Fruit fly (Drosophila melanogaster) whole organism, wandering third instar larva: ENCODE data around the gene CG7376.
A peak's percentile ranks its signal among the peaks of the same experiment; 100 is the strongest.

Experiments
- Abd-B ChIP-seq: fragments of >200 bp; optimal IDR thresholded peaks from 2 replicates; lab custom pipeline; 2017; ENCODE audit warnings: missing biosample characterization, missing genetic modification characterization
- CrebA ChIP-seq: fragments of 200-800 bp; sonication (Bioruptor generic); optimal IDR thresholded peaks from 2 replicates; lab custom pipeline; 2016; ENCODE audit warnings: missing biosample characterization, mild to moderate bottlenecking, missing genetic modification characterization, borderline replicate concordance
- Dfd ChIP-seq: fragments of >200 bp; optimal IDR thresholded peaks from 2 replicates; lab custom pipeline; 2017; ENCODE audit warnings: missing biosample characterization, missing genetic modification characterization
- Dif ChIP-seq: fragments of 200-275, 200-300 bp; sonication (Bioruptor generic); optimal IDR thresholded peaks from 2 replicates; lab custom pipeline; 2018; ENCODE audit warnings: missing biosample characterization, missing genetic modification characterization; ENCODE audit not compliant: partially characterized antibody
- GATAd ChIP-seq: sonication (Bioruptor generic); optimal IDR thresholded peaks from 2 replicates; lab custom pipeline; 2016; ENCODE audit warnings: missing biosample characterization, missing genetic modification characterization
- Hr78 ChIP-seq: fragments of >200 bp; optimal IDR thresholded peaks from 2 replicates; lab custom pipeline; 2017; ENCODE audit warnings: missing biosample characterization, missing genetic modification characterization
- Rel ChIP-seq, 2 experiments: fragments of 200-800 bp; sonication (Bioruptor generic) in 1 of 2; optimal IDR thresholded peaks; 2 replicates in 1 of 2; 3 replicates in 1 of 2; lab custom pipeline; 2016 to 2019; ENCODE audit warnings: mild to moderate bottlenecking in 2 of 2, missing biosample characterization in 2 of 2, missing genetic modification characterization in 2 of 2, moderate library complexity in 1 of 2
- pan ChIP-seq: fragments of >200 bp; optimal IDR thresholded peaks from 2 replicates; lab custom pipeline; 2017
- psq ChIP-seq: fragments of 200-800 bp; sonication (Bioruptor generic); optimal IDR thresholded peaks from 3 replicates; lab custom pipeline; 2017; ENCODE audit warnings: missing biosample characterization, mild to moderate bottlenecking, missing genetic modification characterization, moderate library complexity
- rgr ChIP-seq: fragments of 200-800 bp; sonication (Bioruptor generic); optimal IDR thresholded peaks from 3 replicates; lab custom pipeline; 2016; ENCODE audit warnings: missing biosample characterization, mild to moderate bottlenecking, missing genetic modification characterization
- sage ChIP-seq: fragments of 200-800 bp; sonication (Bioruptor generic); optimal IDR thresholded peaks from 2 replicates; lab custom pipeline; 2016; ENCODE audit warnings: missing biosample characterization, mild to moderate bottlenecking, missing genetic modification characterization
- sv ChIP-seq: fragments of 200-800 bp; sonication (Bioruptor generic); optimal IDR thresholded peaks from 3 replicates; lab custom pipeline; 2016; ENCODE audit warnings: missing biosample characterization, missing genetic modification characterization

DNA sequence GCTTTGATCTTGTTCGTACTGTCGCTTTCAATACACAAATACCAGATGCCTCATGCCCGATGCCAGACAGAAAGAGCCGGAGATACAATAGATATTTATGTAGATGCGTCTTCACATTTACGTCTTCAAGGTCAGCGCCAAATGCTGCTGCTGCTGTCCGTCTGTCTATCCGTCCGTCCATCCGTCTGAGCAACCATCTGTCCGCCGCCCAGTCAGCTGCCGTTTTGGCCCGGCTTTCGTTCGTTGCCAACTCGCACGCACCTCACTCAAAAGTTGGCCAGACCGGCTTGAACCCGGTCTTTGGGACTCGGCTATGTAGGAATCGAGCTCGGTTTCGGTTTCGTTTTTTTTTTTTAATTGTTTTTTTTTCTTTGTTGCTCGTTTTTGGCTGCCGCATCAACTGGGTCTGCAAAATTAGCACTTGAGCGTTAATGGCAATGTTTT is 19.1 kb upstream of the CG7376 start:
- TF ChIP-seq GATAd (GFP tag; lab: Kevin White, UChicago) (no peak), sv (no peak), psq (GFP tag; lab: Kevin White, UChicago) (no peak), Hr78 (GFP tag; lab: Kevin White, UChicago) (no peak), pan (lab: Kevin White, UChicago) (no peak), Abd-B (GFP tag; lab: Kevin White, UChicago) (no peak), Dif (GFP tag; lab: Kevin White, UChicago) (no peak), CrebA (GFP tag; lab: Kevin White, UChicago) (peak; percentile 44), rgr (GFP tag; lab: Kevin White, UChicago) (no peak), Rel (GFP tag; optimal IDR thresholded peaks at IDR 0.05; lab: Kevin White, UChicago) (peak; percentile 72), Rel (tag; optimal IDR thresholded peaks at IDR 0.05; lab: Kevin White, UChicago) (no peak), Dfd (no peak), sage (GFP tag; lab: Kevin White, UChicago) (no peak)
